Worm (Caenorhabditis elegans) whole organism, early embryonic: ENCODE data around the gene F43E2.11.

Source experiments
- ama-1 ChIP-seq: fragments of 150-350 bp; optimal IDR thresholded peaks from 2 replicates; lab custom pipeline; 2014
- sea-1 ChIP-seq: fragments of 200-800 bp; sonication (Bioruptor generic); conservative IDR thresholded peaks from 2 replicates; pipeline ENCODE4 v1.3.6; 2022; ENCODE audit warnings: missing genetic modification characterization, missing compliant biosample characterization

ce11 chrII:7394690-7395054 lies 24.6 kb upstream of the F43E2.11 start, which contains the start of gene bath-44:
- no peak for TF ChIP-seq sea-1
- TF ChIP-seq ama-1 (lab: Kevin White, UChicago) = no peak
